Worm (Caenorhabditis elegans): Measurements from ENCODE around the gene C44B9.2.

DNA sequence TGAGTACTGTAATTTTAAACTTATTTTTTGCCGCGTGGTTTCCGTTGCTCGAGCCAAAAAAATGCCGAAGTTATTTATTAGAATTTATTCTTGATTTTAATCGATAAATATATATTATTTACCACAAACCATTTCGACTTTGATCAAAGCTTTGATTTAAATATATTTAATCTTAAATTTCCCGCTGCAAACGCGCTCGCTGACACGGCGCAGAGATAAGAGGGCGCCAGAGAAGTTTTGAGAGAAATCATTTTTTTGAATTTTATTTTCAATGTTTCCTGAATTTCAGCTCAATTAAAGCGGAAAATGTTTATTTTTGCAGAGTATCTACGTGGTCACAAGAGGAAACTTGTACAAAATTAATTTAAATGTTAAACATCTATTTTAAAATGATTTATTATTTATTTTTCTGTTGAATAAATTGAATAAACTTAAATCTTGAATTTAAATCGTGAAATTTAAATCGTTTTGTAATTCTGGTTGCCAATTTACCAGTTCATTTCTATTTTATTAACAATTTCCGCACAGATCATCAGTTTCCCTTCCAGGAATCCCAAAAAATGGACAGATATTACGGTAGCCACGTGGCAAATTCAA, 20.7 kb downstream of the C44B9.2 start, which contains the start of gene com-1:
- TF ChIP-seq unc-62 (GFP tag; optimal IDR thresholded peaks at IDR 0.05) (no peak), ceh-16 (tag; optimal IDR thresholded peaks at IDR 0.05) (no peak)

All from whole organism, L2 larva.